Fruit fly (Drosophila melanogaster) whole organism, embryonic: ENCODE data around the gene CG42823.

Experiments
- Bdp1 ChIP-seq: fragments of 200-800 bp; sonication (Bioruptor generic); optimal IDR thresholded peaks from 3 replicates; lab custom pipeline; 2016; ENCODE audit warnings: missing biosample characterization, missing genetic modification characterization
- CG10209 ChIP-seq: fragments of 200-800 bp; sonication (Bioruptor generic); optimal IDR thresholded peaks from 3 replicates; lab custom pipeline; 2017; ENCODE audit warnings: missing biosample characterization, mild to moderate bottlenecking, missing genetic modification characterization, missing genetic modification reagents
- CG1024 ChIP-seq: fragments of 200-800 bp; sonication (Bioruptor generic); IDR thresholded peaks from 2 replicates; pipeline ENCODE4 v1.3.6; 2022; ENCODE audit warnings: missing biosample characterization, missing genetic modification characterization
- CG10321 ChIP-seq: fragments of 200-800 bp; sonication (Bioruptor generic); IDR thresholded peaks from 2 replicates; pipeline ENCODE4 v1.3.6; 2022; ENCODE audit warnings: missing biosample characterization, missing genetic modification characterization
- CG10565 ChIP-seq: fragments of 200-800 bp; sonication (Bioruptor generic); optimal IDR thresholded peaks from 3 replicates; lab custom pipeline; 2016; ENCODE audit warnings: missing biosample characterization, mild to moderate bottlenecking, missing genetic modification characterization
- CG11695 ChIP-seq: fragments of 200-800 bp; sonication (Bioruptor generic); IDR thresholded peaks from 3 replicates; pipeline ENCODE4 v1.3.6; 2022; ENCODE audit warnings: missing biosample characterization, missing genetic modification characterization
- CG12391 ChIP-seq: fragments of 200-800 bp; sonication (Bioruptor generic); optimal IDR thresholded peaks from 3 replicates; lab custom pipeline; 2018; ENCODE audit warnings: missing biosample characterization, mild to moderate bottlenecking, missing genetic modification characterization, moderate library complexity
- CG13424 ChIP-seq: fragments of 200-800 bp; sonication (Bioruptor generic); optimal IDR thresholded peaks from 2 replicates; lab custom pipeline; 2019; ENCODE audit warnings: missing biosample characterization, mild to moderate bottlenecking, missing genetic modification characterization, moderate library complexity
- CG15479 ChIP-seq: fragments of 200-800 bp; sonication (Bioruptor generic); optimal IDR thresholded peaks from 3 replicates; lab custom pipeline; 2019; ENCODE audit warnings: missing biosample characterization, mild to moderate bottlenecking, missing genetic modification characterization, moderate library complexity
- CG15601 ChIP-seq: fragments of 200-800 bp; sonication (Bioruptor generic); optimal IDR thresholded peaks from 3 replicates; lab custom pipeline; 2019; ENCODE audit warnings: missing biosample characterization, mild to moderate bottlenecking, missing genetic modification characterization, moderate library complexity
- CG17328 ChIP-seq: fragments of 200-800 bp; sonication (Bioruptor generic); IDR thresholded peaks from 2 replicates; pipeline ENCODE4 v1.3.6; 2022; ENCODE audit warnings: missing biosample characterization, missing genetic modification characterization
- CG17359 ChIP-seq: fragments of 200-800 bp; sonication (Bioruptor generic); optimal IDR thresholded peaks from 3 replicates; lab custom pipeline; 2018; ENCODE audit warnings: missing biosample characterization, mild to moderate bottlenecking, missing genetic modification characterization, moderate library complexity
- CG17612 ChIP-seq: fragments of 200-800 bp; sonication (Bioruptor generic); IDR thresholded peaks from 2 replicates; pipeline ENCODE4 v1.3.6; 2022; ENCODE audit warnings: missing biosample characterization, missing genetic modification characterization
- CG18476 ChIP-seq: fragments of 200-800 bp; sonication (Bioruptor generic); optimal IDR thresholded peaks from 2 replicates; lab custom pipeline; 2016; ENCODE audit warnings: missing biosample characterization, mild to moderate bottlenecking, missing genetic modification characterization
- CG31441 ChIP-seq: fragments of 200-800 bp; sonication (Bioruptor generic); IDR thresholded peaks from 2 replicates; pipeline ENCODE4 v1.3.6; 2022; ENCODE audit warnings: missing biosample characterization, missing genetic modification characterization
- CG34422 ChIP-seq: fragments of 200-800 bp; sonication (Bioruptor generic); IDR thresholded peaks from 3 replicates; pipeline ENCODE4 v1.3.6; 2022; ENCODE audit warnings: missing biosample characterization, missing genetic modification characterization
- CG43689 ChIP-seq: fragments of 200-800 bp; sonication (Bioruptor generic); IDR thresholded peaks from 2 replicates; pipeline ENCODE4 v1.3.6; 2022; ENCODE audit warnings: missing biosample characterization, missing genetic modification characterization
- CG4707 ChIP-seq: fragments of 200-800 bp; sonication (Bioruptor generic); optimal IDR thresholded peaks from 2 replicates; lab custom pipeline; 2018; ENCODE audit warnings: missing biosample characterization, mild to moderate bottlenecking, missing genetic modification characterization, moderate library complexity
- CG5953 ChIP-seq: fragments of 200-800 bp; sonication (Bioruptor generic); IDR thresholded peaks from 2 replicates; pipeline ENCODE4 v1.3.6; 2022; ENCODE audit warnings: missing biosample characterization, missing genetic modification characterization
- CG6854 ChIP-seq: fragments of 200-800 bp; sonication (Bioruptor generic); optimal IDR thresholded peaks from 3 replicates; lab custom pipeline; 2017; ENCODE audit warnings: missing biosample characterization, mild to moderate bottlenecking, missing genetic modification characterization
- CG7271 ChIP-seq: fragments of 200-800 bp; sonication (Bioruptor generic); optimal IDR thresholded peaks from 2 replicates; lab custom pipeline; 2018; ENCODE audit warnings: missing biosample characterization, mild to moderate bottlenecking, missing genetic modification characterization, moderate library complexity
- CG9215 ChIP-seq: fragments of 200-800 bp; sonication (Bioruptor generic); IDR thresholded peaks from 2 replicates; pipeline ENCODE4 v1.3.6; 2022; ENCODE audit warnings: missing biosample characterization, missing genetic modification characterization
- Dbx ChIP-seq: fragments of 200-800 bp; sonication (Bioruptor generic); IDR thresholded peaks from 3 replicates; pipeline ENCODE4 v1.3.6; 2022; ENCODE audit warnings: missing biosample characterization, missing genetic modification characterization
- Ets65A ChIP-seq: fragments of 200-800 bp; sonication (Bioruptor generic); peaks from one replicate; lab custom pipeline; 2016; ENCODE audit warnings: missing biosample characterization, missing genetic modification characterization
- Fer2 ChIP-seq: fragments of 200-800 bp; sonication (Bioruptor generic); optimal IDR thresholded peaks from 2 replicates; lab custom pipeline; 2018; ENCODE audit warnings: missing biosample characterization, mild to moderate bottlenecking, missing genetic modification characterization, moderate library complexity
- Hand ChIP-seq: fragments of 200-800 bp; sonication (Bioruptor generic); optimal IDR thresholded peaks from 2 replicates; lab custom pipeline; 2017; ENCODE audit warnings: mild to moderate bottlenecking, missing biosample characterization, missing genetic modification reagents, missing genetic modification characterization
- Side ChIP-seq: fragments of 200-800 bp; sonication (Bioruptor generic); optimal IDR thresholded peaks from 2 replicates; lab custom pipeline; 2016; ENCODE audit warnings: missing biosample characterization, missing genetic modification characterization
- Tbp ChIP-seq: fragments of >200 bp; optimal IDR thresholded peaks from 2 replicates; lab custom pipeline; 2018; ENCODE audit warnings: missing biosample characterization, missing genetic modification characterization
- Trl ChIP-seq, 3 experiments: fragments of >200 bp in 2 of 3; fragments of 200-800 bp in 1 of 3; sonication (Bioruptor generic) in 1 of 3; optimal IDR thresholded peaks; 2 replicates in 1 of 3; 3 replicates in 2 of 3; lab custom pipeline; 2016 to 2017; ENCODE audit warnings: missing biosample characterization in 1 of 3, missing genetic modification characterization in 1 of 3
- br ChIP-seq: fragments of >200 bp; optimal IDR thresholded peaks from 2 replicates; lab custom pipeline; 2017
- cad ChIP-seq: fragments of >200 bp; optimal IDR thresholded peaks from 2 replicates; lab custom pipeline; 2017; ENCODE audit warnings: missing biosample characterization, missing genetic modification characterization
- chif ChIP-seq, 2 experiments: fragments of 200-800 bp; sonication (Bioruptor generic); optimal IDR thresholded peaks; 3 replicates each; lab custom pipeline; 2016; ENCODE audit warnings: missing biosample characterization in 2 of 2, missing genetic modification characterization in 2 of 2
- crc ChIP-seq: fragments of 200-800 bp; sonication (Bioruptor generic); optimal IDR thresholded peaks from 2 replicates; lab custom pipeline; 2016; ENCODE audit warnings: missing biosample characterization, missing genetic modification characterization
- crol ChIP-seq: fragments of 200-800 bp; sonication (Bioruptor generic); IDR thresholded peaks from 2 replicates; pipeline ENCODE4 v1.3.6; 2022; ENCODE audit warnings: missing biosample characterization, missing genetic modification characterization
- danr ChIP-seq: fragments of 200-800 bp; sonication (Bioruptor generic); IDR thresholded peaks from 2 replicates; pipeline ENCODE4 v1.3.6; 2022; ENCODE audit warnings: missing biosample characterization, missing genetic modification characterization
- dimm ChIP-seq: fragments of 200-800 bp; sonication (Bioruptor generic); IDR thresholded peaks from 2 replicates; pipeline ENCODE4 v1.3.6; 2022; ENCODE audit warnings: missing biosample characterization, missing genetic modification characterization
- fu2 ChIP-seq: fragments of 200-800 bp; sonication (Bioruptor generic); optimal IDR thresholded peaks from 2 replicates; lab custom pipeline; 2016; ENCODE audit warnings: missing biosample characterization, missing genetic modification characterization
- gce ChIP-seq: fragments of 200-800 bp; sonication (Bioruptor generic); IDR thresholded peaks from 3 replicates; pipeline ENCODE4 v1.3.6; 2022; ENCODE audit warnings: missing biosample characterization, missing genetic modification characterization
- grau ChIP-seq: fragments of 200-800 bp; optimal IDR thresholded peaks from 3 replicates; lab custom pipeline; 2019; ENCODE audit warnings: missing biosample characterization, mild to moderate bottlenecking, missing genetic modification characterization, moderate library complexity
- her ChIP-seq: fragments of 200-800 bp; sonication (Bioruptor generic); optimal IDR thresholded peaks from 2 replicates; lab custom pipeline; 2016; ENCODE audit warnings: missing biosample characterization, missing genetic modification characterization
- lbe ChIP-seq: fragments of 200-800 bp; sonication (Bioruptor generic); optimal IDR thresholded peaks from 2 replicates; lab custom pipeline; 2016; ENCODE audit warnings: missing biosample characterization, mild to moderate bottlenecking, missing genetic modification characterization
- mam ChIP-seq: fragments of 200-800 bp; sonication (Bioruptor generic); optimal IDR thresholded peaks from 3 replicates; lab custom pipeline; 2016; ENCODE audit warnings: missing biosample characterization, missing genetic modification characterization
- mirr ChIP-seq: fragments of 200-800 bp; sonication (Bioruptor generic); optimal IDR thresholded peaks from 3 replicates; lab custom pipeline; 2018; ENCODE audit warnings: missing biosample characterization, mild to moderate bottlenecking, missing genetic modification characterization
- row ChIP-seq: fragments of 200-800 bp; sonication (Bioruptor generic); IDR thresholded peaks from 3 replicates; pipeline ENCODE4 v1.3.6; 2022; ENCODE audit warnings: missing biosample characterization, missing genetic modification characterization
- sens-2 ChIP-seq: fragments of 200-800 bp; sonication (Bioruptor generic); IDR thresholded peaks from 2 replicates; pipeline ENCODE4 v1.3.6; 2022; ENCODE audit warnings: missing biosample characterization, missing genetic modification characterization
- sisA ChIP-seq: fragments of 200-800 bp; sonication (Bioruptor generic); IDR thresholded peaks from 2 replicates; pipeline ENCODE4 v1.3.6; 2022; ENCODE audit warnings: missing biosample characterization, missing genetic modification characterization
- sob ChIP-seq: fragments of 200-800 bp; sonication (Bioruptor generic); IDR thresholded peaks from 2 replicates; pipeline ENCODE4 v1.3.6; 2022; ENCODE audit warnings: missing biosample characterization, missing genetic modification characterization
- tin ChIP-seq: fragments of 200-800 bp; sonication (Bioruptor generic); optimal IDR thresholded peaks from 3 replicates; lab custom pipeline; 2016; ENCODE audit warnings: missing biosample characterization, missing genetic modification characterization
- twi ChIP-seq: fragments of 200-800 bp; optimal IDR thresholded peaks from 2 replicates; lab custom pipeline; 2019; ENCODE audit warnings: missing biosample characterization, mild to moderate bottlenecking, missing genetic modification characterization, moderate library complexity
- vfl ChIP-seq: fragments of 200-800 bp; sonication (Bioruptor generic); optimal IDR thresholded peaks from 2 replicates; lab custom pipeline; 2016; ENCODE audit warnings: missing biosample characterization, missing genetic modification characterization
- zen ChIP-seq: fragments of 200-800 bp; sonication (Bioruptor generic); optimal IDR thresholded peaks from 3 replicates; lab custom pipeline; 2018; ENCODE audit warnings: missing biosample characterization, mild to moderate bottlenecking, missing genetic modification characterization, moderate library complexity

Gene CG42823

dm6 chr3R:17391313-17391845, 13.5 kb downstream of the CG42823 start, which contains the start of the genes Brf and sds22 (continued):
- TF ChIP-seq sisA (GFP tag; lab: Robert Waterston, UW) = peak; percentile 97
- peak; percentile 97 for TF ChIP-seq CG13424
- peak; percentile 90 for TF ChIP-seq Bdp1 (GFP tag; lab: Kevin White, UChicago)
- TF ChIP-seq CG18476 = peak; percentile 94
- TF ChIP-seq CG10209 (GFP tag; lab: Kevin White, UChicago) = peak; percentile 95
- peak; percentile 95 for TF ChIP-seq CG9215 (GFP tag; lab: Robert Waterston, UW)
- TF ChIP-seq CG10321 (GFP tag; lab: Robert Waterston, UW) = peak; percentile 61; the same call in 1 of the 2 replicates
- peak; percentile 77 for TF ChIP-seq dimm
- peak; percentile 95 to 96 for TF ChIP-seq chif (GFP tag; optimal IDR thresholded peaks at IDR 0.05; lab: Kevin White, UChicago)
- TF ChIP-seq Tbp (GFP tag; lab: Kevin White, UChicago) = no peak
- peak; percentile 78 for TF ChIP-seq CG43689 (GFP tag; lab: Robert Waterston, UW)
- TF ChIP-seq gce = peak; percentile 63; the same call in 1 of the 3 replicates
- TF ChIP-seq tin (GFP tag; lab: Kevin White, UChicago) = peak; percentile 98
- peak; percentile 90 for TF ChIP-seq mirr (GFP tag; lab: Kevin White, UChicago)
- TF ChIP-seq CG4707 (GFP tag; lab: Kevin White, UChicago) = peak; percentile 54
- TF ChIP-seq sens-2 (GFP tag; lab: Robert Waterston, UW) = peak; percentile 87; the same call in 1 of the 2 replicates
- TF ChIP-seq CG11695 (GFP tag; lab: Robert Waterston, UW) = peak; percentile 87
- TF ChIP-seq Ets65A (GFP tag; lab: Kevin White, UChicago) = peak; percentile 99
- no peak for TF ChIP-seq Trl (optimal IDR thresholded peaks at IDR 0.05; lab: Kevin White, UChicago)
- TF ChIP-seq Trl (GFP tag; optimal IDR thresholded peaks at IDR 0.05; lab: Kevin White, UChicago) = peak; percentile 96
- TF ChIP-seq Hand (GFP tag; lab: Kevin White, UChicago) = peak; percentile 80
- TF ChIP-seq fu2 (GFP tag; lab: Kevin White, UChicago) = peak; percentile 96
- peak; percentile 94 for TF ChIP-seq Side (GFP tag; lab: Kevin White, UChicago)
- peak; percentile 98 for TF ChIP-seq row
- TF ChIP-seq CG17359 = peak; percentile 92
- peak; percentile 86 for TF ChIP-seq CG1024 (GFP tag; lab: Robert Waterston, UW)
- no peak; the same call in 1 of the 2 replicates for TF ChIP-seq crol (GFP tag; lab: Robert Waterston, UW)
- no peak for TF ChIP-seq CG15479 (GFP tag; lab: Kevin White, UChicago)
- TF ChIP-seq CG6854 = peak; percentile 67
- TF ChIP-seq grau (tag; lab: Kevin White, UChicago) = peak; percentile 95
- peak; percentile 97 for TF ChIP-seq mam (GFP tag; lab: Kevin White, UChicago)
- TF ChIP-seq her (GFP tag; lab: Kevin White, UChicago) = peak; percentile 88
- no peak for TF ChIP-seq br (lab: Kevin White, UChicago)
- peak; percentile 97 for TF ChIP-seq CG34422 (GFP tag; lab: Robert Waterston, UW)
- peak; percentile 94 for TF ChIP-seq CG31441
- TF ChIP-seq sob (GFP tag; lab: Robert Waterston, UW) = peak; percentile 96
- peak; percentile 80 for TF ChIP-seq CG7271
- peak; percentile 96 for TF ChIP-seq zen (tag; lab: Kevin White, UChicago)
- no peak for TF ChIP-seq cad (GFP tag; lab: Kevin White, UChicago)

- peak; percentile 59 for TF ChIP-seq CG15601 (tag; lab: Kevin White, UChicago)
- peak; percentile 57 for TF ChIP-seq lbe (GFP tag; lab: Kevin White, UChicago)
- peak; percentile 25; the same call in 1 of the 2 replicates for TF ChIP-seq danr (GFP tag; lab: Robert Waterston, UW)
- TF ChIP-seq CG4707 (GFP tag; lab: Kevin White, UChicago) = peak; percentile 55
- TF ChIP-seq Dbx (GFP tag; lab: Robert Waterston, UW) = 0 out of 3 replicates have a peak, but pooled peaks have one; percentile 20
- TF ChIP-seq crc = no peak
- TF ChIP-seq Fer2 (tag; lab: Kevin White, UChicago) = peak; percentile 42
- 0 out of 2 replicates have a peak, but pooled peaks have one; percentile 8 for TF ChIP-seq CG17612 (GFP tag; lab: Robert Waterston, UW)
- TF ChIP-seq vfl (GFP tag; lab: Kevin White, UChicago) = no peak
- TF ChIP-seq CG5953 (GFP tag; lab: Robert Waterston, UW) = peak; percentile 78
- TF ChIP-seq CG12391 (tag; lab: Kevin White, UChicago) = peak; percentile 65
- TF ChIP-seq CG10565 (GFP tag; lab: Kevin White, UChicago) = no peak
- peak; percentile 84 for TF ChIP-seq CG17328 (GFP tag; lab: Robert Waterston, UW)
- peak; percentile 35 for TF ChIP-seq twi (tag; lab: Kevin White, UChicago)
These were observed 18.6 kb downstream of the CG42823 start for dm6 chr3R:17386168-17386819.
